Fruit fly (Drosophila melanogaster): ENCODE results near the gene CG10621.

CG10621 gene

DNA sequence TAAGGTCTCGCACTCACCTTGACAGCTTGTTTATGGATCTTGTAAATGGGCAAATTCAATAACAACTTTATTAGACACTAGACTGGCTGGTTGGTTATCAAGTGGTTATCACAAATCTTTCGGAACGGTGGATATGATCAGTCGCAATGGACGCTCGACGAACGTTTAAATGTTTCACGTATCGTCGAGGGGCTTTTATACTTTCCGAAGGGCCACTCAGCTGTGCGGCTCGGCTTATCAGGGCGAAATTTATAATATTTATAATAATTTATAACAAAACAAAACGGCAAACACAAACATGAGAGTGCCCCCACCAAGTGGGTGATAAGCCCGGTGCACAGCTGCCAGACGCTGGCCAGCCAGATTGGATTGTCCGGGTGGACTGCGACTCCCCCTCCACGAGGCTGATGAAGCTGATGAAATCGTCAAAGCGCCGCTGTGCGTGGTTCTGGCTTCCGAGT, at the start of gene CG10621:
TSS of gene CG10621 (minus strand) at position 177 of the 461 bp plus-strand sequence.
- no peak for TF ChIP-seq CG11762 (GFP tag; optimal IDR thresholded peaks at IDR 0.05; ENCODE audit: insufficient read depth)
- peak in 1 of 2 experiments; percentile 32 for TF ChIP-seq ss (GFP tag; optimal IDR thresholded peaks at IDR 0.05)
- TF ChIP-seq Sox102F (GFP tag; optimal IDR thresholded peaks at IDR 0.05), result peak; percentile 20
- peak; percentile 79 for TF ChIP-seq vri (GFP tag; optimal IDR thresholded peaks at IDR 0.05)
- TF ChIP-seq Ets96B (tag; optimal IDR thresholded peaks at IDR 0.05), result no peak
- 0 out of 3 replicates have a peak, but pooled peaks have one; percentile 24 for TF ChIP-seq CG8119 (GFP tag; IDR thresholded peaks at IDR 0.05)
- TF ChIP-seq fkh (GFP tag; optimal IDR thresholded peaks at IDR 0.05), result peak; percentile 35
- peak; percentile 57 for TF ChIP-seq CG6854 (GFP tag; optimal IDR thresholded peaks at IDR 0.05)
- peak; percentile 4 for TF ChIP-seq CG6808 (GFP tag; optimal IDR thresholded peaks at IDR 0.05)
- TF ChIP-seq CG31627 (GFP tag; optimal IDR thresholded peaks at IDR 0.05), result no peak
- TF ChIP-seq svp (GFP tag), result peak; percentile 97
- TF ChIP-seq net (GFP tag; optimal IDR thresholded peaks at IDR 0.05), result peak; percentile 33
- TF ChIP-seq CG6163 (GFP tag; IDR thresholded peaks at IDR 0.05), result 0 out of 3 replicates have a peak, but pooled peaks have one; percentile 34

DNA sequence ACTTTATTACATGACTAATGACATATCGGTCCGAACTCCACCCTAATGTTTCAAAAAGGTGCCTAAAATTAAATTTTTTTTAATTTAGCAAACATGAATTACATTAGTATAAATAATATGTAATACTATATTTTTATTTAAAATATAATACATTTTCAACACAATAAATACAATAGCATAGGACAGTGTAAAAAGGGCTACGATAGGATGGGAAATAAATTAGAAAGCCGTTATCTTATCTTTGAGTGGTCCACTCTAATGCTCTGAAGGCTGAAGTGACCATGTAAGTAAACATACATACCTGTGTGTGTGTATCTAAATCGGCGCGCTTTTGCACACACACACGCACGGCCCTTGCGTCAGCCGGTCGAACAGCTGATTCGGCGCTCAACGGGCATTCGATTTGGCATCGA, 48.7 kb upstream of the CG10621 start, which contains the start of gene CG31793:
TSS of gene CG31793 (plus strand) at position 409 of the 413 bp plus-strand sequence.
- TF ChIP-seq CG6808 (GFP tag; optimal IDR thresholded peaks at IDR 0.05) (peak; percentile 40), CG11294 (GFP tag; IDR thresholded peaks at IDR 0.05) (no peak; the same call in 1 of the 2 replicates), achi (GFP tag; optimal IDR thresholded peaks at IDR 0.05) (peak; percentile 68), CG1621 (tag; optimal IDR thresholded peaks at IDR 0.05) (no peak), fd59A (GFP tag; optimal IDR thresholded peaks at IDR 0.05) (no peak), CG9139 (GFP tag; optimal IDR thresholded peaks at IDR 0.05) (peak; percentile 45), topi (GFP tag; optimal IDR thresholded peaks at IDR 0.05) (peak; percentile 34), Hr4 (GFP tag; optimal IDR thresholded peaks at IDR 0.05) (peak; percentile 36), CG11902 (GFP tag; optimal IDR thresholded peaks at IDR 0.05) (no peak), CG34406 (GFP tag; optimal IDR thresholded peaks at IDR 0.05) (peak; percentile 57), fd85E (GFP tag; optimal IDR thresholded peaks at IDR 0.05) (no peak), Eip93F (GFP tag; optimal IDR thresholded peaks at IDR 0.05) (no peak), CG6276 (GFP tag; optimal IDR thresholded peaks at IDR 0.05) (peak; percentile 76), spab (GFP tag; optimal IDR thresholded peaks at IDR 0.05) (peak; percentile 24), Sox15 (GFP tag; optimal IDR thresholded peaks at IDR 0.05) (no peak), esn (GFP tag; optimal IDR thresholded peaks at IDR 0.05) (peak; percentile 57), Blimp-1 (GFP tag; optimal IDR thresholded peaks at IDR 0.05) (no peak), net (GFP tag; optimal IDR thresholded peaks at IDR 0.05) (peak; percentile 63), Smox (GFP tag; optimal IDR thresholded peaks at IDR 0.05) (no peak), Lpt (GFP tag; optimal IDR thresholded peaks at IDR 0.05) (peak; percentile 28), CG15336 (GFP tag; IDR thresholded peaks at IDR 0.05) (peak; percentile 82), salr (GFP tag; optimal IDR thresholded peaks at IDR 0.05) (no peak), Eip78C (GFP tag) (peak; percentile 88), dsx (GFP tag; optimal IDR thresholded peaks at IDR 0.05; ENCODE audit: poor library complexity, severe bottlenecking) (peak; percentile 63), CG6854 (GFP tag; optimal IDR thresholded peaks at IDR 0.05) (no peak), Eip75B (GFP tag; optimal IDR thresholded peaks at IDR 0.05) (no peak), eg (GFP tag; IDR thresholded peaks at IDR 0.05) (peak; percentile 79), CG8119 (GFP tag; IDR thresholded peaks at IDR 0.05) (peak; percentile 80), acj6 (GFP tag; optimal IDR thresholded peaks at IDR 0.05) (peak; percentile 43), CG8632 (GFP tag; optimal IDR thresholded peaks at IDR 0.05) (peak; percentile 42), CG31627 (GFP tag; optimal IDR thresholded peaks at IDR 0.05) (no peak), lz (GFP tag; optimal IDR thresholded peaks at IDR 0.05) (peak; percentile 26), CG8319 (GFP tag; optimal IDR thresholded peaks at IDR 0.05) (no peak), Sox102F (GFP tag; optimal IDR thresholded peaks at IDR 0.05) (no peak), pdm3 (GFP tag; optimal IDR thresholded peaks at IDR 0.05) (no peak), CG32006 (GFP tag; optimal IDR thresholded peaks at IDR 0.05) (peak; percentile 53), fkh (GFP tag; optimal IDR thresholded peaks at IDR 0.05) (peak; percentile 76), CG10669 (GFP tag; optimal IDR thresholded peaks at IDR 0.05) (peak; percentile 35), CG7368 (GFP tag; optimal IDR thresholded peaks at IDR 0.05) (no peak), ss (GFP tag; optimal IDR thresholded peaks at IDR 0.05) (peak in 1 of 2 experiments; percentile 35), OdsH (GFP tag; optimal IDR thresholded peaks at IDR 0.05) (peak; percentile 61), CG4318 (GFP tag; optimal IDR thresholded peaks at IDR 0.05) (no peak), CG3032 (tag; optimal IDR thresholded peaks at IDR 0.05) (peak; percentile 54)
